Worm (Caenorhabditis elegans): ENCODE data around the gene ptd-2.

DNA sequence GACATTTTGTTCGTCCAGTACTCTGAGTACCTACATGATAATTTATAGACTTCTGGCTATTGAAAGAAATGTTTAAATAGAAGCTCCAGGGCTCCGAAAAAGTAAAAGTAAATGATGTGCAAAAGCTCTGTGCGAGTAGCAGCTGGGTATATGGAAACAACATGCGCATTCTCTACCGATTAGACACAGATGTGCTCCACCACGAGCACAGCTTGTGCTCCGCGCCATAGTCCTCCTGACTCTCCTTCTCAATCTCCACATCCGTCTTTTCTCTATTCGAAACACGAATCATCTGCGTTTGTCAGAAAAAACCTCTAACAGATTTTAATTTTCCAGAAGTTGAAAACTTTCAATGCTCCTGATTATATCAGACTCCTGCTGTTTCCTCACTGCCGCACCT is 33.4 kb downstream of the ptd-2 start:
- no peak for TF ChIP-seq die-1 (tag; optimal IDR thresholded peaks at IDR 0.05)
- no peak for TF ChIP-seq madf-6 (GFP tag; IDR thresholded peaks at IDR 0.05)
- TF ChIP-seq hmg-20 (GFP tag; IDR thresholded peaks at IDR 0.05): no peak
- no peak for TF ChIP-seq let-607 (tag; optimal IDR thresholded peaks at IDR 0.05)
- no peak for TF ChIP-seq nhr-120 (GFP tag; IDR thresholded peaks at IDR 0.05)

All from whole organism, young adult.